Worm (Caenorhabditis elegans): ENCODE data around the gene F32G8.2.

- TF ChIP-seq mdl-1 (tag; optimal IDR thresholded peaks at IDR 0.05) (no peak), nhr-237 (tag; optimal IDR thresholded peaks at IDR 0.05) (no peak), lsy-2 (tag; optimal IDR thresholded peaks at IDR 0.05) (no peak), mxl-3 (GFP tag; optimal IDR thresholded peaks at IDR 0.05) (no peak), snpc-4 (tag; optimal IDR thresholded peaks at IDR 0.05) (no peak), fkh-10 (GFP tag; optimal IDR thresholded peaks at IDR 0.05) (no peak), aha-1 (tag) (no peak), nhr-41 (GFP tag; IDR thresholded peaks at IDR 0.05) (no peak)
These were observed 10.7 kb upstream of the F32G8.2 start, which contains the start of gene F25D1.8 for ce11 chrV:10539114-10539513.
